Worm (Caenorhabditis elegans): ENCODE measurements around the gene C50E3.7.

The C50E3.7 gene

DNA sequence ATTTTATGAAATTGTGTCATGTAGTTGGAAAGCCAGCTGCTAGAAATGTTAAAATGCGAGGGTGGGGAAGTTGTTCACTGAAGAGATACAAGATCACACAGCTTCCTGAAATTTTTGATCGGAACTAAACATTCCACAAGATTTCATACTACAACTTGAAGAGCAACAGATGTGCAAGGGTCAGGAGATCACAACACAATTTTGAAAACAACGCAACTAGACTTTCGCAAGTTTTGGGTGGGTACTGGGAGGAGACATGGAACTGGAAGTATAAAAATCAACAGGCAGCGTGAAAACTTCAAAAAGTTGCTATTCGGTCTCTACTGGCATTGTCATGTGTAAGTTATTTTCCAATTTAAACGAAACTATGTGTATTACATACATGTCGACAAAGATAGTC, 46.3 kb downstream of the C50E3.7 start, which contains the start of gene F19F10.3:
Gene F19F10.3, plus strand, starts transcription at position 301 of the 400 bp plus-strand sequence.
- no peak for TF ChIP-seq lsy-2 (tag; optimal IDR thresholded peaks at IDR 0.05)
- TF ChIP-seq unc-55 (GFP tag; optimal IDR thresholded peaks at IDR 0.05), result no peak
- no peak for TF ChIP-seq sem-4 (tag; optimal IDR thresholded peaks at IDR 0.05)
- no peak for TF ChIP-seq unc-39 (tag; optimal IDR thresholded peaks at IDR 0.05)
- TF ChIP-seq F13H6.1 (tag; optimal IDR thresholded peaks at IDR 0.05), result no peak
- no peak for TF ChIP-seq nhr-6 (tag; optimal IDR thresholded peaks at IDR 0.05)
- TF ChIP-seq fos-1 (tag; optimal IDR thresholded peaks at IDR 0.05), result no peak
- TF ChIP-seq lin-39 (tag; optimal IDR thresholded peaks at IDR 0.05), result no peak
- no peak for TF ChIP-seq C34F6.9 (tag; optimal IDR thresholded peaks at IDR 0.05)
- no peak for TF ChIP-seq lin-11 (tag; optimal IDR thresholded peaks at IDR 0.05)
- TF ChIP-seq crh-2 (tag; optimal IDR thresholded peaks at IDR 0.05), result no peak

DNA sequence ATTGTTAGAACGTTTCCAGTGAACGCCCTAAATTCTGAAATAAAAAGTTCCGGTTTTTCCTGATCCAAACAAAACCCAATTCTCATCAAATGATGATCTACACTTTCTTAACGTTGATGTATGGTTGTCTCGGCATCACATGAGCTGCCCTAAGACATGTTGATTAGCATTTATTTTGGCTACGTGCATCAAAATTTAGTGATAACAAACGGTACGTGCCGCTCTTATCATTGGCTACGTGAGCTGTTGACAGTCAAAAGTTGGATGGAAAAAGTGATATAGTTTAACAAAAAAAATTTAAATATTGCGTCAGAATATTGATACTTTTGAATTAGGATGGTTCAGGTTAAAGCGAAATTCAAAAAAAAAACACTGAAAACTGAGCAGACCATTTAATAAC, 50.2 kb downstream of the C50E3.7 start:
- TF ChIP-seq sma-9 (GFP tag; optimal IDR thresholded peaks at IDR 0.05) (peak; percentile 52), sma-9 (tag; optimal IDR thresholded peaks at IDR 0.05) (no peak), lin-11 (tag; optimal IDR thresholded peaks at IDR 0.05) (no peak)

DNA sequence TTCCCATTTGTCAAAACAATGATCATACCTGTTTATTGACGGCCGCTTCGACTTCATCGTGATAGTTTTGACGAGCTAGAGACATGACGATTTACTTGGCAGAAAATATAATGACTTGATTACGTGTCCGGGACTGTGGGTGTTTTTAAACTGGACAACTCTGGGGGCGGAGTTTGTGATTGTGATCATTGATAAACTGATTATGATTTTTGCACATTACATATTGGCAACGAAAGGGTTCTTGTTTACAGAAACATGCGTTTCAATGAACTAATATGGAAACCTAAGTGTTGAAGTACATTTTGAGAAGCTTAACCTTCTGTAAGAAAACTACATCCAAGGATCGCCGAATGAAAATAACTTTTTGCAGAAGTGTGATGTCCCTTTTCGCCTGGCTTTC, 50.7 kb downstream of the C50E3.7 start, which contains the start of gene ftn-1:
Gene ftn-1, minus strand, starts transcription at position 101 of the 400 bp plus-strand sequence.
- no peak for TF ChIP-seq unc-62 (GFP tag; optimal IDR thresholded peaks at IDR 0.05)
- TF ChIP-seq ceh-82 (tag; optimal IDR thresholded peaks at IDR 0.05), result no peak
- TF ChIP-seq skn-1 (tag; optimal IDR thresholded peaks at IDR 0.05), result no peak
- TF ChIP-seq ztf-1 (GFP tag; conservative IDR thresholded peaks at IDR 0.05), result no peak

DNA sequence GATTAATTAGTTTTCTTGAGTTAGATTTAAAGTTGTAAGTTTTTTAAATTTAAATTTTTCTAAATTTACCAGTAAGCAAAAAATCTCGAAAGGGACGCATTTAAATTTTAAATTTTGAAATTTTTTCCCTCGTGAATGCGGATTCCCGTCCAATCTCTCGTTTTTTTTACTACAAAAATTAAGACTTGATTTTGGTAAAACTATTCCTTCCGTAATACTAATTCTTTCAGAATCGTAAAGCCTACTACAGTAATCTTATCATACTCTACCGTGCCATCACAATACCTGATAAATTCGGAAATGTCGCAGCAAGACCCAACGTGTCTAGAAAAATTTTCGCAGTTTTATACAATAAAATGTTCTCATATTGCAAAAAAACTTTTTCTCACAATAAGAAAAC, 53.0 kb downstream of the C50E3.7 start, which contains the start of the genes C54F6.19 and nhx-3:
Gene C54F6.19, plus strand, starts transcription at position 301 of the 400 bp plus-strand sequence.
Gene nhx-3, minus strand, starts transcription at position 337 of the 400 bp plus-strand sequence.
- no peak for TF ChIP-seq F13H6.1 (tag; optimal IDR thresholded peaks at IDR 0.05)
- no peak for TF ChIP-seq lin-39 (tag; optimal IDR thresholded peaks at IDR 0.05)
- TF ChIP-seq ztf-11 (tag; optimal IDR thresholded peaks at IDR 0.05), result no peak
- no peak for TF ChIP-seq egl-27 (tag; optimal IDR thresholded peaks at IDR 0.05)
- no peak for TF ChIP-seq unc-39 (tag; optimal IDR thresholded peaks at IDR 0.05)
- no peak for TF ChIP-seq fos-1 (tag; optimal IDR thresholded peaks at IDR 0.05)
- no peak for TF ChIP-seq crh-2 (tag; optimal IDR thresholded peaks at IDR 0.05)
- no peak for TF ChIP-seq lin-13 (GFP tag; optimal IDR thresholded peaks at IDR 0.05)
- no peak for TF ChIP-seq mbf-1 (tag; optimal IDR thresholded peaks at IDR 0.05)
